Worm (Caenorhabditis elegans) whole organism, L2 larva: ENCODE measurements around the gene his-3.

ENCODE experiments used
- ama-1 ChIP-seq: fragments of 150-350 bp; optimal IDR thresholded peaks from 2 replicates; lab custom pipeline; 2018; ENCODE audit warnings: inconsistent platforms
- ceh-16 ChIP-seq: fragments of 150-350 bp; optimal IDR thresholded peaks from 2 replicates; lab custom pipeline; 2014; ENCODE audit warnings: missing biosample characterization, missing genetic modification characterization
- lin-39 ChIP-seq: fragments of 150-350 bp; optimal IDR thresholded peaks from 2 replicates; lab custom pipeline; 2014; ENCODE audit warnings: missing biosample characterization, missing genetic modification reagents, missing genetic modification characterization
- mab-5 ChIP-seq: fragments of 150-350 bp; optimal IDR thresholded peaks from 2 replicates; lab custom pipeline; 2014; ENCODE audit warnings: missing biosample characterization, missing genetic modification characterization
- nhr-25 ChIP-seq: fragments of 150-350 bp; sonication (generic microtip); optimal IDR thresholded peaks from 3 replicates; lab custom pipeline; 2014; ENCODE audit warnings: missing biosample characterization, missing genetic modification characterization
- nhr-77 ChIP-seq: fragments of 150-350 bp; optimal IDR thresholded peaks from 2 replicates; lab custom pipeline; 2014; ENCODE audit warnings: missing biosample characterization, missing genetic modification characterization
- unc-55 ChIP-seq: fragments of 150-350 bp; sonication (generic microtip); optimal IDR thresholded peaks from 3 replicates; lab custom pipeline; 2014; ENCODE audit warnings: missing biosample characterization, missing genetic modification reagents, missing genetic modification characterization
- unc-62 ChIP-seq: fragments of 150-350 bp; optimal IDR thresholded peaks from 2 replicates; lab custom pipeline; 2014; ENCODE audit warnings: missing biosample characterization, missing genetic modification reagents, missing genetic modification characterization
- ztf-11 ChIP-seq: sonication (generic microtip); optimal IDR thresholded peaks from 2 replicates; lab custom pipeline; 2017; ENCODE audit warnings: missing biosample characterization, missing genetic modification characterization
- ztf-4 ChIP-seq: fragments of 150-350 bp; optimal IDR thresholded peaks from 2 replicates; lab custom pipeline; 2014; ENCODE audit warnings: missing biosample characterization, missing genetic modification characterization

ce11 chrV:16047508-16047907 is 6.9 kb downstream of the his-3 start, which contains the start of gene str-198:
- TF ChIP-seq nhr-25 (tag; lab: Kevin White, UChicago) = no peak
- no peak for TF ChIP-seq nhr-77 (tag; lab: Kevin White, UChicago)
- TF ChIP-seq ztf-4 = no peak
- no peak for TF ChIP-seq ama-1
- no peak for TF ChIP-seq unc-55 (GFP tag; lab: Kevin White, UChicago)
- TF ChIP-seq unc-62 (GFP tag; lab: Kevin White, UChicago) = no peak
- TF ChIP-seq ztf-11 (tag; lab: Kevin White, UChicago) = no peak
- TF ChIP-seq ceh-16 (tag; lab: Kevin White, UChicago) = no peak
- TF ChIP-seq lin-39 = no peak
- TF ChIP-seq mab-5 = no peak
